Worm (Caenorhabditis elegans): ENCODE data around the gene F22F7.4.

Gene F22F7.4

ce11 chrV:2067419-2067818, 38.5 kb downstream of the F22F7.4 start (continued):
- TF ChIP-seq F57A8.1 (GFP tag; optimal IDR thresholded peaks at IDR 0.05): no peak
- peak; percentile 68; the same call in 1 of the 2 replicates for TF ChIP-seq C17E4.6 (GFP tag; IDR thresholded peaks at IDR 0.05)
- TF ChIP-seq F52B5.7 (tag; optimal IDR thresholded peaks at IDR 0.05): no peak
- TF ChIP-seq ceh-58 (GFP tag; IDR thresholded peaks at IDR 0.05): no peak
- no peak for TF ChIP-seq gei-17 (GFP tag; optimal IDR thresholded peaks at IDR 0.05)
- TF ChIP-seq egl-44 (GFP tag; IDR thresholded peaks at IDR 0.05): no peak
- peak; percentile 72 for TF ChIP-seq madf-8 (GFP tag; conservative IDR thresholded peaks at IDR 0.05)
- peak; percentile 90 for TF ChIP-seq ceh-91 (GFP tag; IDR thresholded peaks at IDR 0.05)
- no peak for TF ChIP-seq akir-1 (GFP tag; optimal IDR thresholded peaks at IDR 0.05)
- TF ChIP-seq ccch-3 (GFP tag; optimal IDR thresholded peaks at IDR 0.05): no peak
- TF ChIP-seq hsf-1 (GFP tag; IDR thresholded peaks at IDR 0.05): no peak
- TF ChIP-seq mcd-1 (GFP tag; IDR thresholded peaks at IDR 0.05): no peak
- no peak for TF ChIP-seq F22D6.2 (tag; optimal IDR thresholded peaks at IDR 0.05)
- peak; percentile 69 for TF ChIP-seq snpc-1.3 (tag; optimal IDR thresholded peaks at IDR 0.05; ENCODE audit: insufficient read depth)
- no peak for TF ChIP-seq mes-4 (tag; optimal IDR thresholded peaks at IDR 0.05)
- no peak for TF ChIP-seq ceh-40 (GFP tag; IDR thresholded peaks at IDR 0.05)
- TF ChIP-seq nhr-179 (tag; optimal IDR thresholded peaks at IDR 0.05): no peak
- no peak for TF ChIP-seq him-1 (tag; optimal IDR thresholded peaks at IDR 0.05)
- no peak for TF ChIP-seq chd-7 (tag; optimal IDR thresholded peaks at IDR 0.05)
- no peak for TF ChIP-seq tbx-9 (tag; optimal IDR thresholded peaks at IDR 0.05; ENCODE audit: borderline replicate concordance)
- TF ChIP-seq ZK185.1 (tag; optimal IDR thresholded peaks at IDR 0.05; ENCODE audit: poor library complexity, severe bottlenecking): no peak
- TF ChIP-seq repo-1 (tag; optimal IDR thresholded peaks at IDR 0.05): no peak
- no peak for TF ChIP-seq zim-3 (tag; optimal IDR thresholded peaks at IDR 0.05)
- TF ChIP-seq snpc-1.1 (tag; optimal IDR thresholded peaks at IDR 0.05; ENCODE audit: insufficient read depth): peak; percentile 31
- no peak for TF ChIP-seq hlh-12 (tag; optimal IDR thresholded peaks at IDR 0.05)
- TF ChIP-seq unc-62 (GFP tag; optimal IDR thresholded peaks at IDR 0.05): no peak
- no peak for TF ChIP-seq mel-28 (tag; optimal IDR thresholded peaks at IDR 0.05; ENCODE audit: borderline replicate concordance)
- TF ChIP-seq lin-35 (GFP tag; optimal IDR thresholded peaks at IDR 0.05): no peak
- TF ChIP-seq dpl-1 (GFP tag; optimal IDR thresholded peaks at IDR 0.05): peak; percentile 67
- TF ChIP-seq Y95B8A.8 (GFP tag; IDR thresholded peaks at IDR 0.05): no peak
- peak; percentile 91 for TF ChIP-seq F33H1.4 (GFP tag; IDR thresholded peaks at IDR 0.05)
- no peak for TF ChIP-seq ekl-4 (GFP tag; IDR thresholded peaks at IDR 0.05)
- TF ChIP-seq madf-6 (GFP tag; IDR thresholded peaks at IDR 0.05): peak; percentile 89
- no peak for TF ChIP-seq Y79H2A.3 (GFP tag; conservative IDR thresholded peaks at IDR 0.05)
- peak in 1 of 2 experiments; percentile 63 for TF ChIP-seq let-607 (tag; optimal IDR thresholded peaks at IDR 0.05)
- no peak for TF ChIP-seq hmg-20 (GFP tag; IDR thresholded peaks at IDR 0.05)
- TF ChIP-seq madf-10 (tag; optimal IDR thresholded peaks at IDR 0.05): no peak
- no peak for TF ChIP-seq K12H6.12 (tag; optimal IDR thresholded peaks at IDR 0.05)
- TF ChIP-seq hrde-1 (tag; optimal IDR thresholded peaks at IDR 0.05; ENCODE audit: borderline replicate concordance): no peak
- peak; percentile 6; the same call in 1 of the 2 replicates for TF ChIP-seq dox-1 (GFP tag; IDR thresholded peaks at IDR 0.05)
- no peak for TF ChIP-seq ztf-26 (tag; optimal IDR thresholded peaks at IDR 0.05)
- peak; percentile 51 for TF ChIP-seq F49E8.2 (tag; optimal IDR thresholded peaks at IDR 0.05; ENCODE audit: insufficient read depth)
- no peak for TF ChIP-seq C06A6.2 (GFP tag; conservative IDR thresholded peaks at IDR 0.05)
- no peak for TF ChIP-seq zfh-2 (GFP tag; conservative IDR thresholded peaks at IDR 0.05)
- no peak for TF ChIP-seq lsy-27 (tag; optimal IDR thresholded peaks at IDR 0.05; ENCODE audit: borderline replicate concordance, insufficient read depth)
- peak; percentile 33 for TF ChIP-seq tlf-1 (GFP tag; optimal IDR thresholded peaks at IDR 0.05)
- TF ChIP-seq F55B11.4 (tag; optimal IDR thresholded peaks at IDR 0.05; ENCODE audit: borderline replicate concordance, insufficient read depth): no peak
- TF ChIP-seq xnd-1 (tag; optimal IDR thresholded peaks at IDR 0.05): peak; percentile 52

Measured in whole organism, young adult.